Worm (Caenorhabditis elegans): ENCODE results near the gene Y48A5A.1.
A peak's percentile ranks its signal among the peaks of the same experiment; 100 is the strongest.

The Y48A5A.1 gene

DNA sequence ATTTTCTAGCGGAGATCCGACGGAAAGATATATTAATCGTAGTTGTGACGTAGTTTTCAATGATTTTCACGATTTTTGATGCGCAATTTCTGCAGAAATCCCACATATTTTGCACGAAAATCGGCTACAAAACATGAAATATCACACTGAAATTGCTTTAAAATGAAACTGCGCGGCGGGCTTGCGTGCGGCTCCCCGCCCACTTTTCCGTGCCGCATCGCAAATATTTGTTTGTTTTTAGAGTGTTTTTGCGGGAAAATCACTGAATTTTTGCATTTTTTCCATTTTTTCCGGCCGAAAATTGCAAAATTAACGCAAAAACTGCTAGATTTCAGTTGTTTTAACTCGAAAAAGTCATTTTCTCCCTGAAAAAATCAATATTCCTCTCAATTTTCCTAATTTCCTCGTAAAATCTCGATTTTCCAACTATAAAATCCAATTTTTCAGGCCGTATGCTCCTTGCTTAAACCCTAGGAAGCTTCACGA is 15.7 kb downstream of the Y48A5A.1 start, which contains the start of gene Y76B12C.6 (continued):
- TF ChIP-seq nhr-237 (tag; optimal IDR thresholded peaks at IDR 0.05) (no peak), C34B4.2 (tag; optimal IDR thresholded peaks at IDR 0.05) (no peak), mep-1 (tag; optimal IDR thresholded peaks at IDR 0.05) (no peak), isw-1 (GFP tag; IDR thresholded peaks at IDR 0.05) (no peak), ztf-4 (tag; optimal IDR thresholded peaks at IDR 0.05) (no peak), zip-4 (GFP tag; optimal IDR thresholded peaks at IDR 0.05) (no peak), pqm-1 (tag; optimal IDR thresholded peaks at IDR 0.05) (no peak), nhr-85 (tag) (no peak), hpl-2 (GFP tag; optimal IDR thresholded peaks at IDR 0.05) (no peak), fos-1 (tag; optimal IDR thresholded peaks at IDR 0.05) (no peak), aly-2 (tag; optimal IDR thresholded peaks at IDR 0.05) (no peak)

DNA sequence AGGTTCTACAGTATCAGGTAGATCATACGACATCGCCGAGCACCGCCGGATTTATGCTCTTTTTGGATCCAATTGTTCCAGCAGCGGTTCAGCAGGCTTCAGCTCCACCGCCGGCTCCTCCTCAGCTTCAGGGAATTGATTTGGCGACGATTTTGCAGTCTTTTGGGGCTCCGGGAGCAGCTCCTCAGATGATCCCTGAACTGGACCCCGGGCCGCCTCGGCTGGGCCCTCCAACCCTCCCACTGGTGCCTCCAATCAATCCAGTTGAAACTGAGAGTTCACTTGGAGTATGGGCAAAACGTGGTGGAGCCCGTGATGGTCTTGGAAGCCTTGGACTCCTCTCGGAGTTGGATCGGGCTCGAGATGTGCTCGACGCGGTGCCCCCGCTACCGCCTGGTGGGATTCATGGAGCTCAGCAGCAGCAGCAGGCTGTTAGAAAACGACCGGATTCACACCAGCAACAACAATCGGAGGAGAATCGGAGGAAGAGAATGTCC is 25.6 kb downstream of the Y48A5A.1 start:
- TF ChIP-seq dpl-1 (GFP tag; optimal IDR thresholded peaks at IDR 0.05): no peak
- no peak for TF ChIP-seq nhr-90 (tag; optimal IDR thresholded peaks at IDR 0.05; ENCODE audit: poor library complexity)
- TF ChIP-seq C16A3.4 (tag; optimal IDR thresholded peaks at IDR 0.05): no peak
- TF ChIP-seq efl-1 (optimal IDR thresholded peaks at IDR 0.05): no peak
- peak in 1 of 2 experiments; percentile 49 for TF ChIP-seq efl-1 (GFP tag; optimal IDR thresholded peaks at IDR 0.05 in 1 of 2)
- no peak for TF ChIP-seq sox-4 (tag; optimal IDR thresholded peaks at IDR 0.05)
- TF ChIP-seq lin-13 (GFP tag; optimal IDR thresholded peaks at IDR 0.05): no peak
- no peak for TF ChIP-seq fkh-8 (tag; optimal IDR thresholded peaks at IDR 0.05)
- TF ChIP-seq fos-1 (tag; optimal IDR thresholded peaks at IDR 0.05): no peak

DNA sequence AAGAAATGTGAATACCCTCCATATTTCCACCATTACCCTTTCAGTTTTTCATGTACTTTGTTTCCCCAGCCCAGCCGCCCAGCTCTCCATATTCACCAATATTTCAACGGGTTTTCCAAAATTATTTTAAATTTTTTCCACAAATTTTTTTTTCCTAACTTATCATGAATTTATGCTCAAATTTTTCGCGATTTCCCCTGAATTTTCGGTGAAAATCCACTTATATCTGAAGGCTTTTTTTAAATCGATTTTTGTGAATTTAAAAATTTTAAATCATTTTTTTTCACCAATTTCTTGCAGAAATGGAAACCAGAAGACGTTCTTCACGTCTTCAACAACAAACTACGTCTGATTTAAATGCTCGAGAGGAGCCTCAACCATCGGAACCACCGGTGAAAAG is 27.5 kb downstream of the Y48A5A.1 start, which contains the start of gene xpc-1:
Gene xpc-1 (plus strand): TSS at position 301 of the 400 bp plus-strand sequence.
- TF ChIP-seq pqm-1 (tag; optimal IDR thresholded peaks at IDR 0.05) (no peak), C04F5.9 (tag; optimal IDR thresholded peaks at IDR 0.05) (no peak), C16A3.4 (tag; optimal IDR thresholded peaks at IDR 0.05) (no peak), xbp-1 (tag; optimal IDR thresholded peaks at IDR 0.05) (no peak), ces-1 (GFP tag; optimal IDR thresholded peaks at IDR 0.05) (no peak)

DNA sequence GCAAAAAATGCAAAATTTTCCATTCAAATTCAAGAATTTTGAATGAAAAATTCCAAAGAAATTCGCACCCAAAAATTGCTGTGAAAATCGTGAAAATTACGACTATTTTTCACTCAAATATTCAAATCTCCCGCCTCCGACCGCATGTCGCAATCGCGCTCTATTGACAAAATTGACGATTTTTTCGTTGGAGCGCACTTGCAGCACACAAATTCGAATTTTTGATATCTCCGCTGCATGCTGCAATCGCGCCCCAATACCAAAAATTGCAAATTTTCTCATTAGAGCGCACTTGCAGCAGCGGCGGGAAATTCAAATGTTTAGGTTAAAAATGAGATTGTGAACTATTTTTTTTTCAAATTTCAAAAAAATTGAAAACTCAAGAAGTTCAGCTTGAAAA is 32.5 kb downstream of the Y48A5A.1 start:
- no peak for TF ChIP-seq nhr-84 (tag; optimal IDR thresholded peaks at IDR 0.05)
- no peak for TF ChIP-seq nhr-19 (GFP tag; conservative IDR thresholded peaks at IDR 0.05)
- TF ChIP-seq fkh-10 (GFP tag; optimal IDR thresholded peaks at IDR 0.05): no peak
- no peak for TF ChIP-seq tbx-2 (tag; optimal IDR thresholded peaks at IDR 0.05)
- no peak for TF ChIP-seq isw-1 (GFP tag; IDR thresholded peaks at IDR 0.05)
- TF ChIP-seq dpl-1 (GFP tag; optimal IDR thresholded peaks at IDR 0.05): no peak
- no peak for TF ChIP-seq mef-2 (tag; optimal IDR thresholded peaks at IDR 0.05)
- TF ChIP-seq vab-15 (tag; optimal IDR thresholded peaks at IDR 0.05): no peak
- TF ChIP-seq nhr-20 (tag; optimal IDR thresholded peaks at IDR 0.05): no peak
- no peak for TF ChIP-seq ets-5 (GFP tag; IDR thresholded peaks at IDR 0.05)
- TF ChIP-seq xbp-1 (tag; optimal IDR thresholded peaks at IDR 0.05): no peak
- TF ChIP-seq C04F5.9 (tag; optimal IDR thresholded peaks at IDR 0.05): no peak
- TF ChIP-seq blmp-1 (tag; optimal IDR thresholded peaks at IDR 0.05): no peak
- no peak for TF ChIP-seq mab-9 (GFP tag; IDR thresholded peaks at IDR 0.05)
- no peak for TF ChIP-seq alr-1 (tag; optimal IDR thresholded peaks at IDR 0.05; ENCODE audit: borderline replicate concordance)
- no peak for TF ChIP-seq hpl-2 (GFP tag; optimal IDR thresholded peaks at IDR 0.05)
- no peak for TF ChIP-seq nhr-12 (tag; optimal IDR thresholded peaks at IDR 0.05)
- no peak for TF ChIP-seq efl-3 (GFP tag; optimal IDR thresholded peaks at IDR 0.05)
- TF ChIP-seq pax-3 (tag; optimal IDR thresholded peaks at IDR 0.05): no peak
- no peak for TF ChIP-seq nhr-28 (tag; optimal IDR thresholded peaks at IDR 0.05)

Data from whole organism, L1 larva.